Fruit fly (Drosophila melanogaster) whole organism: Measurements from ENCODE around the gene Xrcc2.

Experiments used
- CG8478 ChIP-seq: fragments of >200 bp; optimal IDR thresholded peaks from 2 replicates; lab custom pipeline; 2018; ENCODE audit warnings: inconsistent platforms
- Dll ChIP-seq: fragments of >200 bp; optimal IDR thresholded peaks from 2 replicates; lab custom pipeline; 2017
- EcR ChIP-seq, 2 experiments: fragments of >200 bp; optimal IDR thresholded peaks; 2 replicates each; lab custom pipeline; 2017; ENCODE audit warnings: missing biosample characterization in 2 of 2, missing genetic modification characterization in 2 of 2, missing genetic modification reagents in 2 of 2
- pan ChIP-seq: fragments of >200 bp; optimal IDR thresholded peaks from 2 replicates; lab custom pipeline; 2017
- psq ChIP-seq: fragments of >200 bp; optimal IDR thresholded peaks from 2 replicates; lab custom pipeline; 2017
- usp ChIP-seq: fragments of >200 bp; optimal IDR thresholded peaks from 2 replicates; lab custom pipeline; 2017; ENCODE audit warnings: missing biosample characterization, missing genetic modification characterization, mixed read lengths

DNA sequence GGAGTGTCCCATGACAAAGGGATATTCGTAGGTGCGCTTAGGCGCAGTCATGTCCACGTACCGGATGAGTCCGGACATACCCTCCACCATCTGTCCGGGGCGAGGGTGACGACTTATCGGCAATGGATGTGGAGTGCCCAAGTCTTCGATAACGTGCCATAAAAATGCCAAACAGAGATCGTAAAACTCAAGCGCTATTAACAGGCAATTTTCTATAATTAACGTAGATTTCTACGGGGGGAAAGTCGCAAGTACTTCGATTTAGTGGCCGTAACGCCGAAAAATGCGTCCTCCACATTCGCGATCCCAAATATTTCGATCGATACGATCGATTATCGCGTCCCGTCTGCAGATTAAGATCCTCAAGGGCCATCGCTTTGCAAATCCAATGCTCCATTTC lies 9.5 kb downstream of the Xrcc2 start:
- TF ChIP-seq EcR (GFP tag; optimal IDR thresholded peaks at IDR 0.05; lab: Kevin White, UChicago), result no peak
- TF ChIP-seq CG8478, result no peak
- no peak for TF ChIP-seq pan
- TF ChIP-seq Dll (lab: Kevin White, UChicago), result no peak
- no peak for TF ChIP-seq usp
- no peak for TF ChIP-seq psq (lab: Kevin White, UChicago)
